Worm (Caenorhabditis elegans) whole organism, late embryonic: ENCODE results near the gene Y94A7B.11.

Source experiments
- ama-1 ChIP-seq: fragments of 150-350 bp; optimal IDR thresholded peaks from 2 replicates; lab custom pipeline; 2014
- pha-4 ChIP-seq: fragments of 150-350 bp; optimal IDR thresholded peaks from 2 replicates; lab custom pipeline; 2018; ENCODE audit warnings: missing biosample characterization, missing genetic modification reagents, missing genetic modification characterization
- tbx-2 ChIP-seq: sonication (generic microtip); optimal IDR thresholded peaks from 2 replicates; lab custom pipeline; 2016; ENCODE audit warnings: missing genetic modification characterization, missing compliant biosample characterization

DNA sequence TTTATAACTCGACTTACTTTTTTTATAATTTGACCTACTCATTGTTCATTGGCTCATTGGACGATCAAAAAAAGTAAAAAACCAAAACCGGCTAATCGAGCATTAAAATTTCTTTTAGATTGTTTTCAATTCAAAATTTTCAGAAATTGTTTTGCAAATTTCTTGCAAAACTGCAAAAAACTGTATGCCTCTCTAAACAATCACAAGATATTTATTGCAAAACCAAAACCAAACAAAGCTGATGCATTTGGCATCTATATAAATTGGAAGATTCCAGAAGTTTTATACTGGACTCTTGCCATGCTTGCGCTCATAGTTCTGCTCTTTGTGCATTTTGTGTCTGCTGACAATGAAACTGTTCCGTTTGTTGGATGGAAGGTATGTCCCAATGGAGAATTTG lies 24.8 kb downstream of the Y94A7B.11 start, which contains the start of gene C47A10.12:
- TF ChIP-seq ama-1 (no peak), pha-4 (tag; lab: Kevin White, UChicago) (no peak), tbx-2 (no peak)
